Worm (Caenorhabditis elegans) whole organism, mixed stage, embryonic: ENCODE data around the gene frpr-13.
A peak's percentile ranks its signal among the peaks of the same experiment; 100 is the strongest.

ENCODE experiments used
- M03D4.4 ChIP-seq: sonication (generic microtip); optimal IDR thresholded peaks from 2 replicates; lab custom pipeline; 2017; ENCODE audit warnings: mild to moderate bottlenecking, missing genetic modification characterization, missing compliant biosample characterization
- bed-3 ChIP-seq: fragments of 200-800 bp; sonication (Bioruptor generic); optimal IDR thresholded peaks from 3 replicates; lab custom pipeline; 2018; ENCODE audit warnings: mild to moderate bottlenecking, missing genetic modification characterization, moderate library complexity, missing compliant biosample characterization
- blmp-1 ChIP-seq: fragments of 150-350 bp; optimal IDR thresholded peaks from 2 replicates; lab custom pipeline; 2014; ENCODE audit warnings: missing biosample characterization, missing genetic modification characterization
- ceh-39 ChIP-seq: fragments of 150-350 bp; optimal IDR thresholded peaks from 2 replicates; lab custom pipeline; 2014; ENCODE audit warnings: missing biosample characterization, missing genetic modification characterization
- ceh-43 ChIP-seq: fragments of 200-800 bp; sonication (Bioruptor generic); optimal IDR thresholded peaks from 2 replicates; lab custom pipeline; 2018; ENCODE audit warnings: mild to moderate bottlenecking, missing genetic modification characterization, moderate library complexity, missing compliant biosample characterization
- ceh-83 ChIP-seq: fragments of 200-800 bp; sonication (Bioruptor generic); optimal IDR thresholded peaks from 2 replicates; lab custom pipeline; 2018; ENCODE audit warnings: mild to moderate bottlenecking, missing genetic modification characterization, missing compliant biosample characterization
- ces-1 ChIP-seq: fragments of 150-350 bp; optimal IDR thresholded peaks from 2 replicates; lab custom pipeline; 2014; ENCODE audit warnings: missing biosample characterization, missing genetic modification reagents, missing genetic modification characterization
- cnd-1 ChIP-seq: fragments of 200-800 bp; sonication (Bioruptor generic); optimal IDR thresholded peaks from 2 replicates; lab custom pipeline; 2018; ENCODE audit warnings: mild to moderate bottlenecking, missing genetic modification characterization, missing compliant biosample characterization
- drap-1 ChIP-seq: fragments of 200-800 bp; sonication (Bioruptor generic); optimal IDR thresholded peaks from 3 replicates; lab custom pipeline; 2018; ENCODE audit warnings: mild to moderate bottlenecking, missing genetic modification characterization, missing compliant biosample characterization
- elt-1 ChIP-seq: sonication (generic microtip); optimal IDR thresholded peaks from 2 replicates; lab custom pipeline; 2017; ENCODE audit warnings: missing genetic modification characterization, mild to moderate bottlenecking, missing compliant biosample characterization, antibody characterized with exemption, moderate library complexity, borderline replicate concordance; ENCODE audit not compliant: insufficient read depth
- elt-3 ChIP-seq: fragments of 150-350 bp; optimal IDR thresholded peaks from 2 replicates; lab custom pipeline; 2014; ENCODE audit warnings: missing biosample characterization, missing genetic modification characterization
- flh-1 ChIP-seq: fragments of 200-800 bp; sonication (Bioruptor generic); optimal IDR thresholded peaks from 2 replicates; lab custom pipeline; 2018; ENCODE audit warnings: mild to moderate bottlenecking, missing genetic modification characterization, moderate library complexity, missing compliant biosample characterization
- ham-2 ChIP-seq: fragments of 200-800 bp; sonication (Bioruptor generic); optimal IDR thresholded peaks from 2 replicates; lab custom pipeline; 2018; ENCODE audit warnings: mild to moderate bottlenecking, missing genetic modification characterization, missing compliant biosample characterization
- lin-13 ChIP-seq: fragments of 150-350 bp; optimal IDR thresholded peaks from 2 replicates; lab custom pipeline; 2014; ENCODE audit warnings: missing biosample characterization, missing genetic modification characterization
- lin-32 ChIP-seq: fragments of 200-800 bp; sonication (Bioruptor generic); optimal IDR thresholded peaks from 2 replicates; lab custom pipeline; 2018; ENCODE audit warnings: mild to moderate bottlenecking, missing genetic modification characterization, missing compliant biosample characterization
- lsy-2 ChIP-seq: fragments of 150-350 bp; optimal IDR thresholded peaks from 2 replicates; lab custom pipeline; 2014; ENCODE audit warnings: missing biosample characterization, missing genetic modification characterization
- mab-5 ChIP-seq: fragments of 150-350 bp; optimal IDR thresholded peaks from 2 replicates; lab custom pipeline; 2014; ENCODE audit warnings: missing biosample characterization, missing genetic modification characterization
- mep-1 ChIP-seq: fragments of 150-350 bp; optimal IDR thresholded peaks from 2 replicates; lab custom pipeline; 2017; ENCODE audit warnings: missing biosample characterization, missing genetic modification reagents, missing genetic modification characterization, inconsistent platforms
- nhr-12 ChIP-seq: fragments of 150-350 bp; optimal IDR thresholded peaks from 2 replicates; lab custom pipeline; 2014; ENCODE audit warnings: missing biosample characterization, missing genetic modification characterization
- nhr-2 ChIP-seq: fragments of 150-350 bp; optimal IDR thresholded peaks from 2 replicates; lab custom pipeline; 2014; ENCODE audit warnings: missing biosample characterization, missing genetic modification characterization
- nhr-237 ChIP-seq: fragments of 150-350 bp; optimal IDR thresholded peaks from 2 replicates; lab custom pipeline; 2014; ENCODE audit warnings: missing biosample characterization, missing genetic modification characterization
- nhr-76 ChIP-seq: sonication (generic microtip); optimal IDR thresholded peaks from 2 replicates; lab custom pipeline; 2017; ENCODE audit warnings: missing biosample characterization, missing genetic modification characterization
- pha-4 ChIP-seq: fragments of 150-350 bp; optimal IDR thresholded peaks from 2 replicates; lab custom pipeline; 2018; ENCODE audit warnings: missing biosample characterization, missing genetic modification reagents, missing genetic modification characterization
- sem-2 ChIP-seq: fragments of 200-800 bp; sonication (Bioruptor generic); optimal IDR thresholded peaks from 2 replicates; lab custom pipeline; 2018; ENCODE audit warnings: mild to moderate bottlenecking, missing genetic modification characterization, missing compliant biosample characterization
- snpc-4 ChIP-seq: fragments of 150-350 bp; optimal IDR thresholded peaks from 2 replicates; lab custom pipeline; 2014; ENCODE audit warnings: missing biosample characterization, missing genetic modification characterization
- sptf-1 ChIP-seq: sonication (generic microtip); optimal IDR thresholded peaks from 2 replicates; lab custom pipeline; 2017; ENCODE audit warnings: mild to moderate bottlenecking, missing genetic modification characterization, moderate library complexity, missing compliant biosample characterization
- tbx-8 ChIP-seq: fragments of 200-800 bp; sonication (Bioruptor generic); optimal IDR thresholded peaks from 2 replicates; lab custom pipeline; 2018; ENCODE audit warnings: mild to moderate bottlenecking, missing genetic modification characterization, moderate library complexity, missing compliant biosample characterization
- unc-120 ChIP-seq: sonication (generic microtip); optimal IDR thresholded peaks from 2 replicates; lab custom pipeline; 2017; ENCODE audit warnings: missing genetic modification characterization, missing compliant biosample characterization; ENCODE audit not compliant: poor library complexity, severe bottlenecking
- unc-39 ChIP-seq: fragments of 150-350 bp; optimal IDR thresholded peaks from 2 replicates; lab custom pipeline; 2014; ENCODE audit warnings: missing biosample characterization, missing genetic modification characterization
- unc-62 ChIP-seq: fragments of 150-350 bp; optimal IDR thresholded peaks from 2 replicates; lab custom pipeline; 2014; ENCODE audit warnings: missing biosample characterization, missing genetic modification reagents, missing genetic modification characterization
- zip-8 ChIP-seq: fragments of 150-350 bp; optimal IDR thresholded peaks from 2 replicates; lab custom pipeline; 2014; ENCODE audit warnings: missing biosample characterization, missing genetic modification characterization
- ztf-11 ChIP-seq: fragments of 150-350 bp; optimal IDR thresholded peaks from 2 replicates; lab custom pipeline; 2014; ENCODE audit warnings: missing biosample characterization, missing genetic modification characterization

Gene frpr-13

DNA sequence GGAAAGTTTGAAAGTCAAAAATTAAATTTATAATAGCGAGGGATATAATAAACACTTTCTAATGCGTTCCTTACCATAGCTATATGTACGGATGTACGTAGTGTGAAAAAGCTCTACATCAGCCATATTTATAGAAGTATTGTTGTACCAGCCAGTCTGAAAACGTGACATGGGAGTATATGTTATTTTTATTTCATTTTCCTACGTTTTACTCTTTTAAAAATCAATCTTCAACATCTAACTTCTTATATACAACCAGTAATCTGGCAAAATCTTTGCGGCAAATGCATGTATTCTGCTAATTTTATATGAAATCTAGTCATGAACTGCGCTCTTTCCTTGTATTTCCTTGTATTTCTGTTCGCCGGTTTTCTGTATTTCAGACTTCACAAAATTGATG lies 33.5 kb downstream of the frpr-13 start, which contains the start of gene H14N18.2:
Gene H14N18.2 (plus strand): TSS at position 301 of the 400 bp plus-strand sequence.
- TF ChIP-seq elt-3 (tag; lab: Kevin White, UChicago) (no peak), nhr-12 (tag; lab: Kevin White, UChicago) (no peak), nhr-2 (tag; lab: Kevin White, UChicago) (no peak), mab-5 (tag; lab: Kevin White, UChicago) (no peak), M03D4.4 (no peak), blmp-1 (tag; lab: Kevin White, UChicago) (no peak), unc-39 (no peak), lin-32 (GFP tag; lab: Kevin White, UChicago) (no peak), mep-1 (tag; lab: Kevin White, UChicago) (no peak), unc-120 (tag; lab: Kevin White, UChicago) (no peak), snpc-4 (no peak), sem-2 (GFP tag; lab: Kevin White, UChicago) (no peak), tbx-8 (no peak), drap-1 (GFP tag; lab: Kevin White, UChicago) (no peak), bed-3 (GFP tag; lab: Kevin White, UChicago) (no peak), ceh-83 (GFP tag; lab: Kevin White, UChicago) (no peak)

DNA sequence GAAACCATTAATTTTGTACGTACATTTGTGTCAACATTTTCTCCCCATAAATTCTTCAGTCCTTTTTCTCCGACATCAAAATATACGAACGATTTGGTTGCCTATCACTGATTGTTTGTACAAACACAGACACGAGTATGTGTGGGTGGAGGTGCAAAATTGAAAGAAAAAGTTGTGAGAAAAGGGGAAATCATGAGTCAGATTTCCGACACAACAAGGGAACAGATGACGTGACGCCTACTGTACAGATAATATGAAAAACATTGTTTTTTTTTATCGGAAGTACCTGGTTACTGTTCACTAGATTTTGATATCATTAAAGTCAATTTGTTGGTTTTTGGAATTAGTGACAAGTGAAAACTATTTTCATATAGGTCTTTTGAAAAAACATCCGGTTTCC lies 35.4 kb downstream of the frpr-13 start:
- no peak for TF ChIP-seq lin-13 (tag; lab: Kevin White, UChicago)

DNA sequence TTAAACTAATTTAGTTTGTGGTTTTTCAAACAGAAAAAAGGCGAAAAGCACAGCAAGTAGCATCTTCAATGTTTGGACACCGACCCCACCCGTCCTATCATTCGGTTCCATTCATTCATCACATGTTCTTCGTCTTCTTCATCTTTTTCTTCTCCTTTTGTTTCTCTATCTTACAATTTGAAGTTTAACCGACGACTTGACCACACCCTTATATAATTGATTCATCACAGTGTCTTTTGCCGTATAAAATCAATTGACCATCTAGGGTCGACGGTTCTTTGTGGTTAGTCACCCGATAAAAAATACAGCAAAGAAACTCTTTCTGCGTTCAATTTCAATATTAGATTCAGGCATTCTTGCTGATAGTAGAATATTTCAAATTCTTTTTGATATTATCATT lies 36.2 kb downstream of the frpr-13 start:
- TF ChIP-seq unc-120 (tag; lab: Kevin White, UChicago) (no peak), blmp-1 (tag; lab: Kevin White, UChicago) (no peak), M03D4.4 (no peak), snpc-4 (no peak), ztf-11 (tag; lab: Kevin White, UChicago) (no peak), ham-2 (GFP tag; lab: Kevin White, UChicago) (no peak), flh-1 (no peak), unc-62 (GFP tag; lab: Kevin White, UChicago) (no peak), tbx-8 (no peak), ceh-39 (tag; lab: Kevin White, UChicago) (no peak), drap-1 (GFP tag; lab: Kevin White, UChicago) (no peak), ces-1 (GFP tag; lab: Kevin White, UChicago) (no peak)

DNA sequence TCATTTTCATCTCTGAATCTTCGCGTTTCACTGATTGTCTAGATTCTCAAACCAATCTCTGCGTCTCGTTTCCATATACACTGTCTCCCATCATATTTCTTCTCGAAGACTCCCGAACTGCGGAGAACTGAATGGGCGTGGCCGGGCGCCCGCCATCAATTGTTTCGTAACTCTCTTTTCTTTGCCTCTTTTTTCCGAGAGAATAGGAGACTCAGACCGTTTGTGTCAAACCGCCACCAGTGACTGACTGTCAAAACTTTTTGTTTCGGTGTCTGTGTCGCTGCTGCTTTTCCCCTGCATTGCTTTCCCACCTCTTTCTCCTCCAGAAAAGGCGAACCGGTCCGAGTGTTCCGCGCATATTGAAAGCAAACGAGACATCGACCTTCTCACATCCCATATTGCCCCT lies 37.3 kb downstream of the frpr-13 start, which contains the start of gene unc-23:
Gene unc-23 (plus strand): TSS at position 176 of the 406 bp plus-strand sequence.
- TF ChIP-seq nhr-76 (tag; lab: Kevin White, UChicago) (no peak), elt-1 (tag; lab: Kevin White, UChicago) (peak; percentile 49), zip-8 (tag; lab: Kevin White, UChicago) (no peak), ztf-11 (tag; lab: Kevin White, UChicago) (no peak), pha-4 (tag; lab: Kevin White, UChicago) (peak; percentile 21), ces-1 (GFP tag; lab: Kevin White, UChicago) (no peak), nhr-237 (tag; lab: Kevin White, UChicago) (peak; percentile 17), unc-120 (tag; lab: Kevin White, UChicago) (peak; percentile 64), cnd-1 (tag; lab: Kevin White, UChicago) (no peak), unc-39 (no peak), mep-1 (tag; lab: Kevin White, UChicago) (no peak), ham-2 (GFP tag; lab: Kevin White, UChicago) (peak; percentile 77), unc-62 (GFP tag; lab: Kevin White, UChicago) (peak; percentile 59), nhr-2 (tag; lab: Kevin White, UChicago) (no peak), ceh-39 (tag; lab: Kevin White, UChicago) (no peak), lin-13 (tag; lab: Kevin White, UChicago) (no peak), bed-3 (GFP tag; lab: Kevin White, UChicago) (no peak), sptf-1 (tag; lab: Kevin White, UChicago) (peak; percentile 35), ceh-43 (no peak), tbx-8 (no peak), snpc-4 (no peak), lsy-2 (tag; lab: Kevin White, UChicago) (no peak), nhr-12 (tag; lab: Kevin White, UChicago) (no peak), blmp-1 (tag; lab: Kevin White, UChicago) (peak; percentile 14), mab-5 (tag; lab: Kevin White, UChicago) (no peak)
- TF ChIP-seq, all 35 proteins: peak for 8
